Worm (Caenorhabditis elegans) whole organism, L4 larva: Measurements from ENCODE around the gene Y39B6A.41.

Source experiments
- ama-1 ChIP-seq: fragments of 150-350 bp; optimal IDR thresholded peaks from 2 replicates; lab custom pipeline; 2014; ENCODE audit warnings: inconsistent platforms, mixed read lengths
- ceh-82 ChIP-seq: sonication (generic microtip); optimal IDR thresholded peaks from 2 replicates; lab custom pipeline; 2017; ENCODE audit warnings: missing biosample characterization, missing genetic modification characterization
- ces-1 ChIP-seq: fragments of 150-350 bp; sonication (generic microtip); optimal IDR thresholded peaks from 4 replicates; lab custom pipeline; 2014; ENCODE audit warnings: missing biosample characterization, missing genetic modification reagents, missing genetic modification characterization
- fkh-10 ChIP-seq: fragments of 150-350 bp; optimal IDR thresholded peaks from 2 replicates; lab custom pipeline; 2014; ENCODE audit warnings: missing biosample characterization, missing genetic modification reagents, missing genetic modification characterization
- nhr-11 ChIP-seq: fragments of 150-350 bp; optimal IDR thresholded peaks from 2 replicates; lab custom pipeline; 2014; ENCODE audit warnings: missing biosample characterization, missing genetic modification characterization
- nhr-237 ChIP-seq: sonication (generic microtip); optimal IDR thresholded peaks from 2 replicates; lab custom pipeline; 2017; ENCODE audit warnings: missing biosample characterization, missing genetic modification characterization
- saeg-2 ChIP-seq: fragments of 200-800 bp; sonication (Bioruptor generic); IDR thresholded peaks from 2 replicates; pipeline ENCODE4 v1.3.6; 2022; ENCODE audit warnings: missing genetic modification reagents, missing genetic modification characterization, missing compliant biosample characterization
- skn-1 ChIP-seq: fragments of 150-350 bp; optimal IDR thresholded peaks from 2 replicates; lab custom pipeline; 2014; ENCODE audit warnings: missing biosample characterization, missing genetic modification characterization
- ztf-11 ChIP-seq: fragments of 150-350 bp; optimal IDR thresholded peaks from 2 replicates; lab custom pipeline; 2014; ENCODE audit warnings: missing biosample characterization, missing genetic modification characterization

- TF ChIP-seq saeg-2 (GFP tag; lab: Robert Waterston, UW): no peak
- no peak for TF ChIP-seq skn-1 (tag; lab: Kevin White, UChicago)
- no peak for TF ChIP-seq nhr-11 (tag; lab: Kevin White, UChicago)
- TF ChIP-seq ztf-11 (tag; lab: Kevin White, UChicago): no peak
- no peak for TF ChIP-seq ama-1
- TF ChIP-seq nhr-237 (tag; lab: Kevin White, UChicago): no peak
- TF ChIP-seq ceh-82 (tag; lab: Kevin White, UChicago): no peak
- no peak for TF ChIP-seq fkh-10 (GFP tag; lab: Kevin White, UChicago)
- no peak for TF ChIP-seq ces-1 (GFP tag; lab: Kevin White, UChicago)
Observed at ce11 chrV:18990958-18991357, 13.2 kb upstream of the Y39B6A.41 start.
